Worm (Caenorhabditis elegans): ENCODE data around the gene dlst-1.

dlst-1 gene

DNA sequence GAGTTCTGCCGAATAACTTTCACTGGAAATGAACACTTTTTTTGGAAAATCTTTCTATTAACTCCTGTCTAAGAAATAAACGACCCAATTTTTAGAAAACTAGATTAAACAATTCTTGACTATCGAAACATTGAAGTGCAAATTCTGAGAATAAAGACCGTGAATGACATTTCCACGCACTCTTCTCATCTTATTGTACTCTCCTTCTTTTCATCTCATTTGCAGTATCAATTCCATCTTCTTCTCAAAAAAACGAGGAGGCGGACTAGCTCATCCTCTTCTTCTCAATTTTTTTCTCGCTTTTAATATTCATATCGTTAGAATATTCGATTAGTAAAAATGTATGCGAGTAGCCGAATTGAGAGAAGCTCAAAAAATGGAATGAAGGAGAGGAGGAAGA is 47.2 kb downstream of the dlst-1 start:
- TF ChIP-seq aly-1 (tag; optimal IDR thresholded peaks at IDR 0.05): no peak
- TF ChIP-seq tbx-37 (GFP tag; conservative IDR thresholded peaks at IDR 0.05): no peak
- no peak for TF ChIP-seq tra-4 (tag; optimal IDR thresholded peaks at IDR 0.05)
- no peak for TF ChIP-seq B0310.2 (tag; optimal IDR thresholded peaks at IDR 0.05)
- TF ChIP-seq ets-7 (tag; optimal IDR thresholded peaks at IDR 0.05): no peak
- TF ChIP-seq F13C5.2 (tag; optimal IDR thresholded peaks at IDR 0.05): no peak
- TF ChIP-seq tbx-11 (GFP tag; IDR thresholded peaks at IDR 0.05): no peak
- TF ChIP-seq pes-1 (GFP tag; IDR thresholded peaks at IDR 0.05): no peak
- no peak for TF ChIP-seq hmbx-1 (tag; optimal IDR thresholded peaks at IDR 0.05)
- TF ChIP-seq hmg-4 (GFP tag; optimal IDR thresholded peaks at IDR 0.05): no peak
- TF ChIP-seq ama-1 (optimal IDR thresholded peaks at IDR 0.05): no peak
- TF ChIP-seq scrt-1 (GFP tag; IDR thresholded peaks at IDR 0.05): no peak
- no peak for TF ChIP-seq hnd-1 (tag; optimal IDR thresholded peaks at IDR 0.05)
- TF ChIP-seq ceh-36 (tag; optimal IDR thresholded peaks at IDR 0.05): no peak
- TF ChIP-seq flt-1 (GFP tag; IDR thresholded peaks at IDR 0.05): no peak
- no peak for TF ChIP-seq ceh-13 (GFP tag; optimal IDR thresholded peaks at IDR 0.05)
- no peak for TF ChIP-seq sea-1 (GFP tag; conservative IDR thresholded peaks at IDR 0.05)

DNA sequence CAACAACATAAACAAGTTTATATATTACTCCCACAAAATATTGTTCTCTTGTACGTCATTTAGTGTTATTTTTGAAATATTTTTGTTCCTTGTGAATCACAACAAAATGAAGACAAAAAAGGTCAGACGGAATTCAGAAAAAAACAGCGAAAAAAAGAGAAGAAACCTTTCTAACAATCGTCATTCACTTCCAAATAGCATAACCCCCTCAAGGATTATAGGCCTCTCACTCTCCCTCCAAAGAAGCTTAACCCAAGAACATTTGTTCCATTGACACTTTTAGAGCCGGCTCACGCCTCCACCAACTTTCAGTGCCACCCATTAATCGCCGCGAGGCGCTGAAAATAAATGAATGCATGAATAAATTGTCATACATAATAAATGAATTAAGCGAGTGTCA is 49.4 kb downstream of the dlst-1 start:
- TF ChIP-seq pes-1 (GFP tag; IDR thresholded peaks at IDR 0.05) (no peak), scrt-1 (GFP tag; IDR thresholded peaks at IDR 0.05) (no peak), flt-1 (GFP tag; IDR thresholded peaks at IDR 0.05) (no peak), aly-1 (tag; optimal IDR thresholded peaks at IDR 0.05) (no peak), hnd-1 (tag; optimal IDR thresholded peaks at IDR 0.05) (no peak), tbx-11 (GFP tag; IDR thresholded peaks at IDR 0.05) (no peak), F13C5.2 (tag; optimal IDR thresholded peaks at IDR 0.05) (no peak), ets-7 (tag; optimal IDR thresholded peaks at IDR 0.05) (no peak), ceh-13 (GFP tag; optimal IDR thresholded peaks at IDR 0.05) (no peak), hmbx-1 (tag; optimal IDR thresholded peaks at IDR 0.05) (no peak), ama-1 (optimal IDR thresholded peaks at IDR 0.05) (no peak), sea-1 (GFP tag; conservative IDR thresholded peaks at IDR 0.05) (no peak), tbx-37 (GFP tag; conservative IDR thresholded peaks at IDR 0.05) (no peak)

DNA sequence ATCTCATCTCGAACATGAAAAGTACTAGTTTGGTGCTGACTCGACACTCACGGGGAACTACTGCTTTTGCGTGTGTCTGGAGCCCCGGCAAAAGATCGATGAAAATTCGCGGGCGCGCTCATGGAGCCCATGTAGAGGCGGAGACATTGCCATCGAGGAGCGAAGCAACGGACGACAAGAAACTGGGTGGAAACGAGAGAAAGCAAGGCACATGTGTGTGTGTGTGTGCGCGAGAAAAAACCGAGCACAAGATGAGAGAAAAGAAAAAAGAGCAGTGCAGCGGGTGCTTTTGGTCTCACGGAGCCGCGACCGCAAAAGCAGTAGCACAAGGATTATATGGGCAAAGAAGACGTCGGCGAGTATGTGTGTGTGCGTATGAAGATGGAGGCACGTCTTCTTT is 50.1 kb downstream of the dlst-1 start:
- TF ChIP-seq scrt-1 (GFP tag; IDR thresholded peaks at IDR 0.05) (no peak), aly-1 (tag; optimal IDR thresholded peaks at IDR 0.05) (peak; percentile 11), ama-1 (optimal IDR thresholded peaks at IDR 0.05) (no peak), F13C5.2 (tag; optimal IDR thresholded peaks at IDR 0.05) (peak; percentile 53), ceh-13 (GFP tag; optimal IDR thresholded peaks at IDR 0.05) (no peak), tbx-11 (GFP tag; IDR thresholded peaks at IDR 0.05) (no peak), flt-1 (GFP tag; IDR thresholded peaks at IDR 0.05) (no peak), tra-4 (tag; optimal IDR thresholded peaks at IDR 0.05) (no peak), ceh-36 (tag; optimal IDR thresholded peaks at IDR 0.05) (no peak), pes-1 (GFP tag; IDR thresholded peaks at IDR 0.05) (no peak), hmg-4 (GFP tag; optimal IDR thresholded peaks at IDR 0.05) (no peak), hmbx-1 (tag; optimal IDR thresholded peaks at IDR 0.05) (no peak), ets-7 (tag; optimal IDR thresholded peaks at IDR 0.05) (no peak), sea-1 (GFP tag; conservative IDR thresholded peaks at IDR 0.05) (no peak), hnd-1 (tag; optimal IDR thresholded peaks at IDR 0.05) (no peak), tbx-37 (GFP tag; conservative IDR thresholded peaks at IDR 0.05) (no peak), B0310.2 (tag; optimal IDR thresholded peaks at IDR 0.05) (no peak)

DNA sequence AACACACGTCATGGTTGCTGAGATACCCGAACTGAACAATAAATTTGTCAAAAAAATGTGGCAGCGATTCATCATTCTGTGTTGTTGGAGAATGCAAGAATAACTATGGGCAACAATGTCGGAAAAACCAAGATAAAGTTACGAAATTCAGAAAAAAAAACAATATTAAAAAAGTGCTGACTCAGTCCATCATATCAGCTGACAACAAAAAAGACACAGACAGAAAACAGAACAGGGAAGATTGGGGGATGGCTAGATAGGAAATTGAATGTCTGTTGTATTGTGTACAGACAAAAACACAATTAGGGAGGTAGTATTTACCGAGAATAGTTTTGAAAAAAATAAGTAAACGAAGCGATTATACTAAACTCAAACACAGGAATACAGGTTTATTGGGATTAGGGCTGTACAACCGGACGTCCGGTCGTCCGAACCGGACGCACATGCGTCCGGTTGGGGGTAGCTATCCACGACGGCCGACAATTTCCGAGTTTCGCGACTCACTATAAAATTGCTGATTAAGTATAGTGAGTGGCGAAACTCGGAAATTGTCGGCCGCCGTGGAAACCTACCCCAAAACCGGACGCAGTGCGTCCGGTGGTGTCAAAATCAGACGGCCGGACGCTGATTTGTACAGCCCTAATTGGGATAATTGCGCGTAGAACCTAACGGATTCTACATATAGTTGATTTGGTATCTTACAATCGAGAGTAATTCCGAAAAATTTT is 51.2 kb downstream of the dlst-1 start:
- TF ChIP-seq pes-1 (GFP tag; IDR thresholded peaks at IDR 0.05) (no peak), hmg-4 (GFP tag; optimal IDR thresholded peaks at IDR 0.05) (no peak), hnd-1 (tag; optimal IDR thresholded peaks at IDR 0.05) (no peak), ceh-13 (GFP tag; optimal IDR thresholded peaks at IDR 0.05) (no peak), hmbx-1 (tag; optimal IDR thresholded peaks at IDR 0.05) (no peak), ceh-36 (tag; optimal IDR thresholded peaks at IDR 0.05) (no peak), ets-7 (tag; optimal IDR thresholded peaks at IDR 0.05) (no peak), scrt-1 (GFP tag; IDR thresholded peaks at IDR 0.05) (no peak)

All from whole organism, early embryonic.